Worm (Caenorhabditis elegans) whole organism, young adult: ENCODE data around the gene K09G1.2.
A peak's percentile ranks its signal among the peaks of the same experiment; 100 is the strongest.

ENCODE experiments used
- F52B5.7 ChIP-seq: sonication (generic microtip); optimal IDR thresholded peaks from 2 replicates; lab custom pipeline; 2016; ENCODE audit warnings: mild to moderate bottlenecking, missing genetic modification characterization, missing compliant biosample characterization
- F57A8.1 ChIP-seq: fragments of 200-800 bp; sonication (Bioruptor generic); optimal IDR thresholded peaks from 2 replicates; lab custom pipeline; 2018; ENCODE audit warnings: mild to moderate bottlenecking, missing genetic modification characterization, moderate library complexity, missing compliant biosample characterization
- F57C9.4 ChIP-seq: sonication (generic microtip); optimal IDR thresholded peaks from 2 replicates; lab custom pipeline; 2017; ENCODE audit warnings: mild to moderate bottlenecking, missing genetic modification characterization, missing compliant biosample characterization
- Y79H2A.3 ChIP-seq: fragments of 200-800 bp; sonication (Bioruptor generic); conservative IDR thresholded peaks from 2 replicates; pipeline ENCODE4 v1.3.6; 2022; ENCODE audit warnings: missing genetic modification reagents, missing genetic modification characterization, missing compliant biosample characterization
- ZK185.1 ChIP-seq: sonication (generic microtip); optimal IDR thresholded peaks from 2 replicates; lab custom pipeline; 2016; ENCODE audit warnings: mild to moderate bottlenecking, missing genetic modification characterization, missing compliant biosample characterization; ENCODE audit not compliant: poor library complexity, severe bottlenecking
- ama-1 ChIP-seq, 3 experiments: fragments of 150-350 bp in 1 of 3; sonication (generic microtip) in 2 of 3; optimal IDR thresholded peaks; 2 replicates each; lab custom pipeline; 2014 to 2018; ENCODE audit warnings: missing biosample characterization in 2 of 3, missing genetic modification characterization in 2 of 3, missing genetic modification reagents in 2 of 3
- aptf-2 ChIP-seq: fragments of 200-800 bp; sonication (Bioruptor generic); conservative IDR thresholded peaks from 2 replicates; pipeline ENCODE4 v1.3.6; 2022; ENCODE audit warnings: missing genetic modification reagents, missing genetic modification characterization, missing compliant biosample characterization
- aptf-3 ChIP-seq: fragments of 200-800 bp; sonication (Bioruptor generic); IDR thresholded peaks from 2 replicates; pipeline ENCODE4 v1.3.6; 2022; ENCODE audit warnings: missing genetic modification characterization, missing compliant biosample characterization
- atf-7 ChIP-seq: sonication (generic microtip); optimal IDR thresholded peaks from 2 replicates; lab custom pipeline; 2017; ENCODE audit warnings: mild to moderate bottlenecking, missing genetic modification characterization, missing compliant biosample characterization
- attf-6 ChIP-seq: fragments of 200-800 bp; sonication (Bioruptor generic); IDR thresholded peaks from 2 replicates; pipeline ENCODE4 v1.3.6; 2022; ENCODE audit warnings: missing genetic modification reagents, missing genetic modification characterization, missing compliant biosample characterization
- bed-1 ChIP-seq: fragments of 200-800 bp; sonication (Bioruptor generic); IDR thresholded peaks from 2 replicates; pipeline ENCODE4 v1.3.6; 2022; ENCODE audit warnings: missing genetic modification reagents, missing genetic modification characterization, missing compliant biosample characterization
- cebp-1 ChIP-seq, 2 experiments: fragments of 200-800 bp in 1 of 2; sonication (Bioruptor generic) in 1 of 2; sonication (generic microtip) in 1 of 2; IDR thresholded peaks in 1 of 2; optimal IDR thresholded peaks in 1 of 2; 2 replicates each; pipeline versions ENCODE4 v1.3.6 to Lab custom; 2017 to 2022; ENCODE audit warnings: missing compliant biosample characterization in 2 of 2, missing genetic modification characterization in 2 of 2, mild to moderate bottlenecking in 1 of 2, missing genetic modification reagents in 1 of 2, moderate library complexity in 1 of 2
- cebp-2 ChIP-seq: fragments of 200-800 bp; sonication (Bioruptor generic); IDR thresholded peaks from 2 replicates; pipeline ENCODE4 v1.3.6; 2022; ENCODE audit warnings: missing genetic modification characterization, missing compliant biosample characterization
- ceh-27 ChIP-seq: fragments of 200-800 bp; sonication (Bioruptor generic); optimal IDR thresholded peaks from 2 replicates; lab custom pipeline; 2018; ENCODE audit warnings: mild to moderate bottlenecking, missing genetic modification characterization, moderate library complexity, missing compliant biosample characterization
- ceh-79 ChIP-seq: sonication (generic microtip); optimal IDR thresholded peaks from 2 replicates; lab custom pipeline; 2017; ENCODE audit warnings: mild to moderate bottlenecking, missing genetic modification characterization, missing compliant biosample characterization
- ceh-91 ChIP-seq: fragments of 200-800 bp; sonication (Bioruptor generic); IDR thresholded peaks from 2 replicates; pipeline ENCODE4 v1.3.6; 2022; ENCODE audit warnings: missing genetic modification reagents, missing genetic modification characterization, missing compliant biosample characterization
- dpl-1 ChIP-seq: fragments of 150-350 bp; optimal IDR thresholded peaks from 2 replicates; lab custom pipeline; 2014; ENCODE audit warnings: missing biosample characterization, missing genetic modification reagents, missing genetic modification characterization
- efl-1 ChIP-seq: fragments of 150-350 bp; optimal IDR thresholded peaks from 2 replicates; lab custom pipeline; 2014; ENCODE audit warnings: missing biosample characterization, missing genetic modification reagents, missing genetic modification characterization
- egl-44 ChIP-seq: fragments of 200-800 bp; sonication (Bioruptor generic); IDR thresholded peaks from 2 replicates; pipeline ENCODE4 v1.3.6; 2022; ENCODE audit warnings: missing genetic modification reagents, missing genetic modification characterization, missing compliant biosample characterization
- egrh-3 ChIP-seq: fragments of 200-800 bp; sonication (Bioruptor generic); IDR thresholded peaks from 2 replicates; pipeline ENCODE4 v1.3.6; 2022; ENCODE audit warnings: missing genetic modification reagents, missing genetic modification characterization, missing compliant biosample characterization
- gei-17 ChIP-seq: fragments of 200-800 bp; sonication (Bioruptor generic); optimal IDR thresholded peaks from 2 replicates; lab custom pipeline; 2018; ENCODE audit warnings: mild to moderate bottlenecking, missing genetic modification characterization, missing compliant biosample characterization
- hlh-12 ChIP-seq: sonication (generic microtip); optimal IDR thresholded peaks from 2 replicates; lab custom pipeline; 2016; ENCODE audit warnings: missing genetic modification characterization, missing compliant biosample characterization
- hlh-26 ChIP-seq: fragments of 200-800 bp; sonication (Bioruptor generic); conservative IDR thresholded peaks from 2 replicates; pipeline ENCODE4 v1.3.6; 2022; ENCODE audit warnings: missing genetic modification reagents, missing genetic modification characterization, missing compliant biosample characterization
- hmg-1.2 ChIP-seq: fragments of 200-800 bp; sonication (Bioruptor generic); IDR thresholded peaks from 2 replicates; pipeline ENCODE4 v1.3.6; 2022; ENCODE audit warnings: missing genetic modification reagents, missing genetic modification characterization, missing compliant biosample characterization
- hrde-1 ChIP-seq: sonication (generic microtip); optimal IDR thresholded peaks from 2 replicates; lab custom pipeline; 2016; ENCODE audit warnings: missing genetic modification characterization, mild to moderate bottlenecking, missing compliant biosample characterization, moderate library complexity, missing genotype, missing genetic modification reagents, borderline replicate concordance
- let-526 ChIP-seq: fragments of 200-800 bp; sonication (Bioruptor generic); IDR thresholded peaks from 2 replicates; pipeline ENCODE4 v1.3.6; 2022; ENCODE audit warnings: missing genetic modification reagents, missing genetic modification characterization, missing compliant biosample characterization
- let-607 ChIP-seq, 2 experiments: fragments of 200-800 bp in 1 of 2; sonication (Bioruptor generic) in 1 of 2; sonication (generic microtip) in 1 of 2; optimal IDR thresholded peaks; 2 replicates each; lab custom pipeline; 2016 to 2018; ENCODE audit warnings: mild to moderate bottlenecking in 2 of 2, missing compliant biosample characterization in 2 of 2, missing genetic modification characterization in 2 of 2, moderate library complexity in 2 of 2, missing genotype in 1 of 2
- lin-26 ChIP-seq: fragments of 200-800 bp; sonication (Bioruptor generic); IDR thresholded peaks from 2 replicates; pipeline ENCODE4 v1.3.6; 2022; ENCODE audit warnings: missing genetic modification reagents, missing genetic modification characterization, missing compliant biosample characterization
- lsl-1 ChIP-seq: fragments of 200-800 bp; sonication (Bioruptor generic); optimal IDR thresholded peaks from 2 replicates; lab custom pipeline; 2018; ENCODE audit warnings: mild to moderate bottlenecking, missing genetic modification characterization, moderate library complexity, missing compliant biosample characterization
- madf-6 ChIP-seq: fragments of 200-800 bp; sonication (Bioruptor generic); IDR thresholded peaks from 2 replicates; pipeline ENCODE4 v1.3.6; 2022; ENCODE audit warnings: missing genetic modification reagents, missing genetic modification characterization, missing compliant biosample characterization
- madf-8 ChIP-seq: fragments of 200-800 bp; sonication (Bioruptor generic); conservative IDR thresholded peaks from 2 replicates; pipeline ENCODE4 v1.3.6; 2022; ENCODE audit warnings: missing genetic modification reagents, missing genetic modification characterization, missing compliant biosample characterization
- mcd-1 ChIP-seq: fragments of 200-800 bp; sonication (Bioruptor generic); IDR thresholded peaks from 2 replicates; pipeline ENCODE4 v1.3.6; 2022; ENCODE audit warnings: missing genetic modification reagents, missing genetic modification characterization, missing compliant biosample characterization
- nfya-2 ChIP-seq: fragments of 200-800 bp; sonication (Bioruptor generic); IDR thresholded peaks from 2 replicates; pipeline ENCODE4 v1.3.6; 2022; ENCODE audit warnings: missing genetic modification reagents, missing genetic modification characterization, missing compliant biosample characterization
- nhr-80 ChIP-seq: sonication (generic microtip); optimal IDR thresholded peaks from 2 replicates; lab custom pipeline; 2016; ENCODE audit warnings: missing genetic modification characterization, missing compliant biosample characterization
- rcor-1 ChIP-seq: fragments of 200-800 bp; sonication (Bioruptor generic); IDR thresholded peaks from 2 replicates; pipeline ENCODE4 v1.3.6; 2022; ENCODE audit warnings: missing genetic modification reagents, missing genetic modification characterization, missing compliant biosample characterization
- snpc-1.1 ChIP-seq: sonication (generic microtip); optimal IDR thresholded peaks from 2 replicates; lab custom pipeline; 2017; ENCODE audit warnings: missing genetic modification characterization, mild to moderate bottlenecking, missing compliant biosample characterization, antibody characterized with exemption, moderate library complexity, missing genotype, missing genetic modification reagents; ENCODE audit not compliant: insufficient read depth
- snpc-1.3 ChIP-seq: sonication (generic microtip); optimal IDR thresholded peaks from 2 replicates; lab custom pipeline; 2017; ENCODE audit warnings: missing genetic modification characterization, mild to moderate bottlenecking, missing compliant biosample characterization, antibody characterized with exemption, moderate library complexity, missing genotype, missing genetic modification reagents; ENCODE audit not compliant: insufficient read depth
- somi-1 ChIP-seq: fragments of 200-800 bp; sonication (Bioruptor generic); optimal IDR thresholded peaks from 2 replicates; lab custom pipeline; 2018; ENCODE audit warnings: mild to moderate bottlenecking, missing genetic modification characterization, missing compliant biosample characterization
- tlf-1 ChIP-seq: fragments of 200-800 bp; sonication (Bioruptor generic); optimal IDR thresholded peaks from 2 replicates; lab custom pipeline; 2018; ENCODE audit warnings: mild to moderate bottlenecking, missing genetic modification characterization, missing compliant biosample characterization
- zfh-2 ChIP-seq: fragments of 200-800 bp; sonication (Bioruptor generic); conservative IDR thresholded peaks from 2 replicates; pipeline ENCODE4 v1.3.6; 2022; ENCODE audit warnings: missing genetic modification reagents, missing genetic modification characterization, missing compliant biosample characterization
- ztf-25 ChIP-seq: fragments of 200-800 bp; sonication (Bioruptor generic); IDR thresholded peaks from 2 replicates; pipeline ENCODE4 v1.3.6; 2022; ENCODE audit warnings: missing genetic modification reagents, missing genetic modification characterization, missing compliant biosample characterization
- ztf-28 ChIP-seq: fragments of 200-800 bp; sonication (Bioruptor generic); IDR thresholded peaks from 2 replicates; pipeline ENCODE4 v1.3.6; 2022; ENCODE audit warnings: missing genetic modification reagents, missing genetic modification characterization, missing compliant biosample characterization
- ztf-6 ChIP-seq: fragments of 200-800 bp; sonication (Bioruptor generic); IDR thresholded peaks from 2 replicates; pipeline ENCODE4 v1.3.6; 2022; ENCODE audit warnings: missing genetic modification reagents, missing genetic modification characterization, missing compliant biosample characterization

Gene K09G1.2

ce11 chrV:9590317-9590716 is at the start of gene K09G1.2:
Gene K09G1.2, plus strand, starts transcription at chrV:9590617.
- TF ChIP-seq ztf-28 (GFP tag; lab: Robert Waterston, UW) (no peak), Y79H2A.3 (no peak), tlf-1 (no peak), bed-1 (GFP tag; lab: Robert Waterston, UW) (no peak), cebp-2 (GFP tag; lab: Robert Waterston, UW) (no peak), efl-1 (GFP tag; lab: Kevin White, UChicago) (no peak), madf-8 (no peak), nhr-80 (tag; lab: Kevin White, UChicago) (no peak), attf-6 (GFP tag; lab: Robert Waterston, UW) (no peak), lin-26 (no peak), egl-44 (GFP tag; lab: Robert Waterston, UW) (no peak), zfh-2 (GFP tag; lab: Robert Waterston, UW) (no peak), gei-17 (GFP tag; lab: Kevin White, UChicago) (no peak), F57C9.4 (tag; lab: Kevin White, UChicago) (no peak), F57A8.1 (GFP tag; lab: Kevin White, UChicago) (no peak), hmg-1.2 (GFP tag; lab: Robert Waterston, UW) (no peak), F52B5.7 (tag; lab: Kevin White, UChicago) (no peak), let-607 (tag; optimal IDR thresholded peaks at IDR 0.05; lab: Kevin White, UChicago) (no peak), ztf-6 (GFP tag; lab: Robert Waterston, UW) (no peak)

- TF ChIP-seq madf-6 (GFP tag; lab: Robert Waterston, UW) (0 out of 2 replicates have a peak, but pooled peaks have one; percentile 31), hlh-12 (tag; lab: Kevin White, UChicago) (no peak), ama-1 (optimal IDR thresholded peaks at IDR 0.05; lab: Kevin White, UChicago) (no peak), ama-1 (GFP tag; optimal IDR thresholded peaks at IDR 0.05; lab: Kevin White, UChicago) (peak in 1 of 2 experiments; percentile 26)
- TF ChIP-seq, all 124 proteins: peak for 2
These were observed 48.9 kb upstream of the K09G1.2 start, which contains the start of gene C50F4.16 for ce11 chrV:9541506-9541905. Gene C50F4.16, minus strand, starts transcription at chrV:9541606.

DNA sequence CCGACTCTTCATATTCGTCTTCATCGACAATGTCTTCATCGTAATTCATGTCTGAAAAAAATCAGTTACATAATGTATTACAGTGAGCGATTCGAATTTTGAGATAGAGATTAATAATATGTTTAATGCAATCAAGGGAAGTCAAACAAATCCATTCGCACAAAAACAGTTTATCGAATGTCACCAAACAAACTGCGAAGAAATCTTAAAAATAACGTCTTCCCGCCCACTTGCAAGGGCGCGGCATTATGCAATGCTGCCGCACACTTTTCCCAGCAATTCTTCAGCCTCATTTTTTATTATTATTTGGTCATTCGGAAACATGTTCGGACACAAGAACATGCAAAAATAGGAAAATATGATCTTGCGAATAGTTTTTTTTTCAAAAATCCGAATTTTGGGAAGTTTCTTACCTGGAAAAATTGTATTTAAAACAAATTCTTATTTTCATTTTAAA is 46.2 kb upstream of the K09G1.2 start, which contains the start of gene mdf-1:
Gene mdf-1 (minus strand): TSS at position 51 of the 457 bp plus-strand sequence.
- peak; percentile 59 for TF ChIP-seq efl-1 (GFP tag; lab: Kevin White, UChicago)
- no peak for TF ChIP-seq madf-6 (GFP tag; lab: Robert Waterston, UW)
- TF ChIP-seq atf-7 (tag; lab: Kevin White, UChicago): no peak
- TF ChIP-seq cebp-1 (GFP tag; IDR thresholded peaks at IDR 0.05; lab: Robert Waterston, UW): no peak
- TF ChIP-seq cebp-1 (tag; optimal IDR thresholded peaks at IDR 0.05; lab: Kevin White, UChicago): peak; percentile 65
- no peak for TF ChIP-seq nfya-2 (GFP tag; lab: Robert Waterston, UW)
- peak; percentile 56 for TF ChIP-seq nhr-80 (tag; lab: Kevin White, UChicago)
- 0 out of 2 replicates have a peak, but pooled peaks have one; percentile 45 for TF ChIP-seq rcor-1
- no peak for TF ChIP-seq ceh-79
- no peak for TF ChIP-seq snpc-1.1 (tag; lab: Kevin White, UChicago)
- TF ChIP-seq somi-1 (GFP tag; lab: Kevin White, UChicago): no peak
- TF ChIP-seq lin-26: no peak
- TF ChIP-seq hrde-1: peak; percentile 34
- peak; percentile 48 for TF ChIP-seq mcd-1 (GFP tag; lab: Robert Waterston, UW)
- no peak for TF ChIP-seq snpc-1.3
- TF ChIP-seq aptf-2 (GFP tag; lab: Robert Waterston, UW): no peak
- TF ChIP-seq madf-8: no peak
- TF ChIP-seq hlh-26 (GFP tag; lab: Robert Waterston, UW): no peak
- no peak for TF ChIP-seq let-526
- no peak for TF ChIP-seq aptf-3
- no peak for TF ChIP-seq F57C9.4 (tag; lab: Kevin White, UChicago)
- no peak for TF ChIP-seq lsl-1
- TF ChIP-seq ceh-91 (GFP tag; lab: Robert Waterston, UW): no peak
- TF ChIP-seq dpl-1: peak; percentile 55
- peak; percentile 60 for TF ChIP-seq ceh-27 (GFP tag; lab: Kevin White, UChicago)
- TF ChIP-seq egrh-3 (GFP tag; lab: Robert Waterston, UW): no peak
- TF ChIP-seq ztf-25 (GFP tag; lab: Robert Waterston, UW): no peak
- peak; percentile 58 for TF ChIP-seq ZK185.1 (tag; lab: Kevin White, UChicago)
